Fruit fly (Drosophila melanogaster) whole organism, adult: ENCODE results near the gene CG13875.

Experiments used
- CG11617 ChIP-seq: fragments of 200-800 bp; sonication (Bioruptor generic); optimal IDR thresholded peaks from 2 replicates; lab custom pipeline; 2017; ENCODE audit warnings: mild to moderate bottlenecking, missing biosample characterization, missing genetic modification reagents, missing genetic modification characterization
- CG12768 ChIP-seq: fragments of 200-800 bp; sonication (Bioruptor generic); optimal IDR thresholded peaks from 2 replicates; lab custom pipeline; 2017; ENCODE audit warnings: missing biosample characterization, missing genetic modification characterization, mild to moderate bottlenecking, moderate library complexity, missing genetic modification reagents
- CG14711 ChIP-seq: fragments of 200-800 bp; sonication (Bioruptor generic); optimal IDR thresholded peaks from 2 replicates; lab custom pipeline; 2018; ENCODE audit warnings: missing biosample characterization, mild to moderate bottlenecking, missing genetic modification characterization, moderate library complexity
- CG1620 ChIP-seq: fragments of 200-800 bp; sonication (Bioruptor generic); optimal IDR thresholded peaks from 2 replicates; lab custom pipeline; 2016; ENCODE audit warnings: missing biosample characterization, missing genetic modification characterization
- CG33017 ChIP-seq: fragments of 200-800 bp; sonication (Bioruptor generic); optimal IDR thresholded peaks from 2 replicates; lab custom pipeline; 2018; ENCODE audit warnings: missing biosample characterization, mild to moderate bottlenecking, missing genetic modification characterization, moderate library complexity
- CG5204 ChIP-seq: fragments of 200-800 bp; sonication (Bioruptor generic); optimal IDR thresholded peaks from 2 replicates; lab custom pipeline; 2016; ENCODE audit warnings: missing biosample characterization, missing genetic modification characterization
- CG7045 ChIP-seq: fragments of 200-800 bp; sonication (Bioruptor generic); optimal IDR thresholded peaks from 2 replicates; lab custom pipeline; 2017; ENCODE audit warnings: missing biosample characterization, mild to moderate bottlenecking, missing genetic modification characterization
- CG7101 ChIP-seq: fragments of 200-800 bp; sonication (Bioruptor generic); optimal IDR thresholded peaks from 2 replicates; lab custom pipeline; 2018; ENCODE audit warnings: missing biosample characterization, mild to moderate bottlenecking, missing genetic modification characterization, moderate library complexity
- Clk ChIP-seq: fragments of 200-800 bp; sonication (Bioruptor generic); optimal IDR thresholded peaks from 2 replicates; lab custom pipeline; 2017; ENCODE audit warnings: missing biosample characterization, missing genetic modification characterization
- Crg-1 ChIP-seq: fragments of 200-800 bp; sonication (Bioruptor generic); optimal IDR thresholded peaks from 2 replicates; lab custom pipeline; 2016; ENCODE audit warnings: missing biosample characterization, missing genetic modification characterization
- Hr96 ChIP-seq: fragments of 200-800 bp; sonication (Bioruptor generic); optimal IDR thresholded peaks from 2 replicates; lab custom pipeline; 2016; ENCODE audit warnings: missing biosample characterization, missing genetic modification characterization
- Mnt ChIP-seq: fragments of 200-800 bp; sonication (Bioruptor generic); optimal IDR thresholded peaks from 2 replicates; lab custom pipeline; 2016; ENCODE audit warnings: missing biosample characterization, mild to moderate bottlenecking, missing genetic modification characterization
- bab1 ChIP-seq: fragments of 200-800 bp; sonication (Bioruptor generic); optimal IDR thresholded peaks from 3 replicates; lab custom pipeline; 2019; ENCODE audit warnings: missing biosample characterization, mild to moderate bottlenecking, missing genetic modification characterization, moderate library complexity
- cic ChIP-seq: fragments of 200-800 bp; sonication (Bioruptor generic); optimal IDR thresholded peaks from 2 replicates; lab custom pipeline; 2017; ENCODE audit warnings: missing biosample characterization, mild to moderate bottlenecking, missing genetic modification characterization, moderate library complexity
- cnc ChIP-seq, 2 experiments: fragments of >200 bp; optimal IDR thresholded peaks; 2 replicates each; lab custom pipeline; 2017
- kay ChIP-seq: fragments of 200-800 bp; sonication (Bioruptor generic); peaks from one replicate; lab custom pipeline; 2016; ENCODE audit warnings: missing biosample characterization, missing genetic modification characterization, borderline replicate concordance
- ovo ChIP-seq: fragments of 200-800 bp; sonication (Bioruptor generic); optimal IDR thresholded peaks from 2 replicates; lab custom pipeline; 2016; ENCODE audit warnings: missing biosample characterization, missing genetic modification characterization
- pad ChIP-seq: fragments of 200-800 bp; sonication (Bioruptor generic); optimal IDR thresholded peaks from 3 replicates; lab custom pipeline; 2017; ENCODE audit warnings: missing biosample characterization, missing genetic modification characterization, mild to moderate bottlenecking, moderate library complexity, missing genetic modification reagents
- tj ChIP-seq: fragments of 200-800 bp; sonication (Bioruptor generic); optimal IDR thresholded peaks from 3 replicates; lab custom pipeline; 2017; ENCODE audit warnings: missing biosample characterization, mild to moderate bottlenecking, missing genetic modification characterization, moderate library complexity
- toe ChIP-seq: fragments of 200-800 bp; sonication (Bioruptor generic); optimal IDR thresholded peaks from 2 replicates; lab custom pipeline; 2016; ENCODE audit warnings: missing biosample characterization, missing genetic modification characterization

CG13875 gene

dm6 chr3L:203536-204135 lies 23.9 kb downstream of the CG13875 start, which contains the start of gene NitFhit:
Gene NitFhit, plus strand, starts transcription at chr3L:203730.
- TF ChIP-seq CG12768 (GFP tag; lab: Kevin White, UChicago) (peak; percentile 47), tj (GFP tag; lab: Kevin White, UChicago) (no peak), bab1 (GFP tag; lab: Kevin White, UChicago) (peak; percentile 45), CG1620 (GFP tag; lab: Kevin White, UChicago) (no peak), CG11617 (GFP tag; lab: Kevin White, UChicago) (peak; percentile 18), pad (GFP tag; lab: Kevin White, UChicago) (peak; percentile 91), CG14711 (tag; lab: Kevin White, UChicago) (no peak), Mnt (GFP tag; lab: Kevin White, UChicago) (peak; percentile 59), cic (GFP tag; lab: Kevin White, UChicago) (peak; percentile 35), Clk (no peak)

dm6 chr3L:205723-206284 lies 26.1 kb downstream of the CG13875 start, which contains the start of the genes Gk1 and CG13876:
Gene Gk1, minus strand, starts transcription at chr3L:205844.
Gene CG13876, plus strand, starts transcription at chr3L:206134.
- TF ChIP-seq cic (GFP tag; lab: Kevin White, UChicago) (peak; percentile 97), Clk (peak; percentile 95), ovo (peak; percentile 90), CG1620 (GFP tag; lab: Kevin White, UChicago) (peak; percentile 86), CG14711 (tag; lab: Kevin White, UChicago) (peak; percentile 97), bab1 (GFP tag; lab: Kevin White, UChicago) (peak; percentile 99), cnc (optimal IDR thresholded peaks at IDR 0.05; lab: Kevin White, UChicago) (no peak), CG12768 (GFP tag; lab: Kevin White, UChicago) (peak; percentile 97), pad (GFP tag; lab: Kevin White, UChicago) (peak; percentile 89), CG7045 (GFP tag; lab: Kevin White, UChicago) (peak; percentile 98), Hr96 (no peak), Crg-1 (GFP tag; lab: Kevin White, UChicago) (peak; percentile 91), CG7101 (tag; lab: Kevin White, UChicago) (peak; percentile 99), kay (GFP tag; lab: Kevin White, UChicago) (no peak), tj (GFP tag; lab: Kevin White, UChicago) (peak; percentile 92), CG5204 (no peak), CG33017 (tag; lab: Kevin White, UChicago) (peak; percentile 99), toe (no peak), Mnt (GFP tag; lab: Kevin White, UChicago) (peak; percentile 90), CG11617 (GFP tag; lab: Kevin White, UChicago) (peak; percentile 98)

dm6 chr3L:211200-211599 lies 31.5 kb downstream of the CG13875 start, which contains the start of gene Prp4k:
Gene Prp4k, minus strand, starts transcription at chr3L:211457.
- TF ChIP-seq bab1 (GFP tag; lab: Kevin White, UChicago), result peak; percentile 36
- TF ChIP-seq Mnt (GFP tag; lab: Kevin White, UChicago), result peak; percentile 82
- TF ChIP-seq Hr96, result no peak
- TF ChIP-seq kay (GFP tag; lab: Kevin White, UChicago), result no peak
- no peak for TF ChIP-seq CG7045 (GFP tag; lab: Kevin White, UChicago)

dm6 chr3L:212520-212919 lies 32.8 kb downstream of the CG13875 start, which contains the start of the genes thoc7 and Dis3l2:
Gene thoc7, minus strand, starts transcription at chr3L:212687.
Gene Dis3l2, plus strand, starts transcription at chr3L:212709.
- TF ChIP-seq Mnt (GFP tag; lab: Kevin White, UChicago) (peak; percentile 3), Hr96 (no peak)

- TF ChIP-seq cnc (optimal IDR thresholded peaks at IDR 0.05; lab: Kevin White, UChicago) (no peak), Crg-1 (GFP tag; lab: Kevin White, UChicago) (no peak), tj (GFP tag; lab: Kevin White, UChicago) (no peak), CG33017 (tag; lab: Kevin White, UChicago) (no peak), kay (GFP tag; lab: Kevin White, UChicago) (no peak), Mnt (GFP tag; lab: Kevin White, UChicago) (no peak), CG12768 (GFP tag; lab: Kevin White, UChicago) (no peak), CG1620 (GFP tag; lab: Kevin White, UChicago) (no peak), CG5204 (no peak), bab1 (GFP tag; lab: Kevin White, UChicago) (no peak), pad (GFP tag; lab: Kevin White, UChicago) (no peak)
Observed at dm6 chr3L:216325-216724, 36.6 kb downstream of the CG13875 start, which contains the start of gene Kaz1-ORFB. Gene Kaz1-ORFB, plus strand, starts transcription at chr3L:216625.

dm6 chr3L:217480-218118 lies 37.9 kb downstream of the CG13875 start, which contains the start of gene CG13877:
Gene CG13877, plus strand, starts transcription at chr3L:218068.
- TF ChIP-seq Mnt (GFP tag; lab: Kevin White, UChicago), result no peak
- TF ChIP-seq cic (GFP tag; lab: Kevin White, UChicago), result peak; percentile 88
- no peak for TF ChIP-seq ovo
